Worm (Caenorhabditis elegans) whole organism, L1 larva: ENCODE results near the gene ZC443.3.

ENCODE experiments used
- mdl-1 ChIP-seq, 2 experiments: fragments of 150-350 bp; optimal IDR thresholded peaks; 2 replicates each; lab custom pipeline; 2014 to 2017; ENCODE audit warnings: missing biosample characterization in 2 of 2, missing genetic modification characterization in 2 of 2, inconsistent platforms in 1 of 2
- nhr-19 ChIP-seq: fragments of 200-800 bp; sonication (Bioruptor generic); conservative IDR thresholded peaks from 2 replicates; pipeline ENCODE4 v1.3.6; 2022; ENCODE audit warnings: missing genetic modification characterization, missing compliant biosample characterization
- nhr-47 ChIP-seq: sonication (generic microtip); optimal IDR thresholded peaks from 2 replicates; lab custom pipeline; 2016; ENCODE audit warnings: mild to moderate bottlenecking, missing genetic modification characterization, moderate library complexity, missing compliant biosample characterization
- snpc-4 ChIP-seq: fragments of 150-350 bp; optimal IDR thresholded peaks from 2 replicates; lab custom pipeline; 2014; ENCODE audit warnings: missing biosample characterization, missing genetic modification characterization
- unc-130 ChIP-seq: fragments of 150-350 bp; optimal IDR thresholded peaks from 2 replicates; lab custom pipeline; 2017; ENCODE audit warnings: missing biosample characterization, missing genetic modification characterization, inconsistent platforms

ce11 chrV:12824777-12825176, 10.9 kb upstream of the ZC443.3 start, which contains the start of gene ugt-16:
- TF ChIP-seq unc-130 (tag; lab: Kevin White, UChicago) = no peak
- no peak for TF ChIP-seq mdl-1 (tag; optimal IDR thresholded peaks at IDR 0.05; lab: Kevin White, UChicago)
- TF ChIP-seq nhr-47 (tag; lab: Kevin White, UChicago) = no peak
- no peak for TF ChIP-seq snpc-4 (tag; lab: Kevin White, UChicago)
- no peak for TF ChIP-seq nhr-19 (GFP tag; lab: Robert Waterston, UW)
